Worm (Caenorhabditis elegans) whole organism, late embryonic: ENCODE results near the gene srx-24.

Source experiments
- ceh-19 ChIP-seq: fragments of 200-800 bp; sonication (Bioruptor generic); optimal IDR thresholded peaks from 2 replicates; lab custom pipeline; 2018; ENCODE audit warnings: mild to moderate bottlenecking, missing genetic modification characterization, missing compliant biosample characterization
- ceh-2 ChIP-seq: sonication (generic microtip); optimal IDR thresholded peaks from 2 replicates; lab custom pipeline; 2016; ENCODE audit warnings: missing genotype, missing genetic modification characterization, missing compliant biosample characterization
- ceh-45 ChIP-seq: fragments of 200-800 bp; sonication (Bioruptor generic); IDR thresholded peaks from 2 replicates; pipeline ENCODE4 v1.3.6; 2022; ENCODE audit warnings: missing genetic modification reagents, missing genetic modification characterization, missing compliant biosample characterization
- ceh-9 ChIP-seq: sonication (generic microtip); optimal IDR thresholded peaks from 2 replicates; lab custom pipeline; 2016; ENCODE audit warnings: mild to moderate bottlenecking, missing genetic modification characterization, inconsistent platforms, missing compliant biosample characterization
- eyg-1 ChIP-seq: sonication (generic microtip); optimal IDR thresholded peaks from 2 replicates; lab custom pipeline; 2016; ENCODE audit warnings: missing genotype, missing genetic modification characterization, missing compliant biosample characterization
- madf-2 ChIP-seq: sonication (generic microtip); optimal IDR thresholded peaks from 2 replicates; lab custom pipeline; 2017; ENCODE audit warnings: missing genetic modification characterization, missing compliant biosample characterization
- nhr-11 ChIP-seq: fragments of 150-350 bp; optimal IDR thresholded peaks from 2 replicates; lab custom pipeline; 2014; ENCODE audit warnings: missing biosample characterization, missing genetic modification characterization
- pqm-1 ChIP-seq: sonication (generic microtip); optimal IDR thresholded peaks from 2 replicates; lab custom pipeline; 2016; ENCODE audit warnings: missing genetic modification characterization, missing compliant biosample characterization
- tbx-7 ChIP-seq: sonication (generic microtip); optimal IDR thresholded peaks from 2 replicates; lab custom pipeline; 2016; ENCODE audit warnings: missing genotype, missing genetic modification characterization, missing compliant biosample characterization
- unc-55 ChIP-seq: sonication (generic microtip); optimal IDR thresholded peaks from 2 replicates; lab custom pipeline; 2017; ENCODE audit warnings: missing biosample characterization, missing genetic modification reagents, missing genetic modification characterization
- zip-5 ChIP-seq: sonication (generic microtip); optimal IDR thresholded peaks from 2 replicates; lab custom pipeline; 2016; ENCODE audit warnings: missing genetic modification characterization, missing compliant biosample characterization

DNA sequence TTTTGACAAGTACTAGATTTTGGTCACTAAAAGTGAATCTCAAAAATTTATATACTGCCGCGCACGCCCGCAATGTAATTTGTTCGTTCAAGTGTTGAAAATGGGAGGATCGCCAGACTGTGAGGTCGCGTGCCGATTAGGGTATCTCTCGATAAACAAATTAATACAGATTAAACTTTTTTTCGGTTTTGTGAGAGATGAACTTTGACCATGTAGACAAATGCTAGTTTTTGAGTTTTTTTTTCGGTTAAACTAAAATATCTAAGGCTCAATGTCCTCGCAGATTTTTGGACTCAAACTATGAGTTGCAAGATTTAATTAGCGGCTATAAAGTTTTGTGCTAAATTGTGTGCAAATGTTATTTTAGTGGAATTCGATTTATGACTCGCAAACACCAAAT, 19.8 kb upstream of the srx-24 start, which contains the start of gene dhs-15:
- TF ChIP-seq unc-55 (no peak), ceh-45 (GFP tag; lab: Robert Waterston, UW) (no peak), madf-2 (tag; lab: Kevin White, UChicago) (no peak), nhr-11 (tag; lab: Kevin White, UChicago) (no peak), eyg-1 (no peak), pqm-1 (no peak), ceh-19 (GFP tag; lab: Kevin White, UChicago) (no peak), ceh-9 (tag; lab: Kevin White, UChicago) (no peak), ceh-2 (no peak), zip-5 (no peak), tbx-7 (tag; lab: Kevin White, UChicago) (no peak)
